Worm (Caenorhabditis elegans) whole organism, late embryonic: ENCODE measurements around the gene Y94H6A.12.
"Not testable (repeated sequence)": the region's sequence is repeated elsewhere in the genome, so short reads cannot be mapped to it uniquely, and the experiment has no call there.

ENCODE experiments used
- C38D4.7 ChIP-seq: fragments of 200-800 bp; sonication (Bioruptor generic); optimal IDR thresholded peaks from 2 replicates; lab custom pipeline; 2018; ENCODE audit warnings: mild to moderate bottlenecking, missing genetic modification characterization, moderate library complexity, missing compliant biosample characterization
- F13H6.1 ChIP-seq: sonication (generic microtip); optimal IDR thresholded peaks from 2 replicates; lab custom pipeline; 2016; ENCODE audit warnings: missing genetic modification characterization, missing compliant biosample characterization
- K02D7.2 ChIP-seq: sonication (generic microtip); optimal IDR thresholded peaks from 2 replicates; lab custom pipeline; 2017; ENCODE audit warnings: mild to moderate bottlenecking, missing genetic modification characterization, missing compliant biosample characterization
- ahr-1 ChIP-seq: sonication (generic microtip); optimal IDR thresholded peaks from 2 replicates; lab custom pipeline; 2016; ENCODE audit warnings: missing genetic modification characterization, missing compliant biosample characterization
- ceh-14 ChIP-seq: sonication (generic microtip); optimal IDR thresholded peaks from 2 replicates; lab custom pipeline; 2016; ENCODE audit warnings: missing genotype, missing genetic modification characterization, missing compliant biosample characterization
- ceh-18 ChIP-seq: sonication (generic microtip); optimal IDR thresholded peaks from 2 replicates; lab custom pipeline; 2016; ENCODE audit warnings: missing genetic modification characterization, missing compliant biosample characterization
- ceh-19 ChIP-seq: fragments of 200-800 bp; sonication (Bioruptor generic); optimal IDR thresholded peaks from 2 replicates; lab custom pipeline; 2018; ENCODE audit warnings: mild to moderate bottlenecking, missing genetic modification characterization, missing compliant biosample characterization
- ceh-24 ChIP-seq: sonication (generic microtip); optimal IDR thresholded peaks from 2 replicates; lab custom pipeline; 2016; ENCODE audit warnings: mild to moderate bottlenecking, missing genetic modification characterization, missing compliant biosample characterization
- ceh-30 ChIP-seq: fragments of 150-350 bp; optimal IDR thresholded peaks from 2 replicates; lab custom pipeline; 2014; ENCODE audit warnings: missing biosample characterization, missing genetic modification characterization
- ceh-34 ChIP-seq: sonication (generic microtip); optimal IDR thresholded peaks from 2 replicates; lab custom pipeline; 2016; ENCODE audit warnings: mild to moderate bottlenecking, missing genetic modification characterization, missing compliant biosample characterization
- ceh-45 ChIP-seq: fragments of 200-800 bp; sonication (Bioruptor generic); IDR thresholded peaks from 2 replicates; pipeline ENCODE4 v1.3.6; 2022; ENCODE audit warnings: missing genetic modification reagents, missing genetic modification characterization, missing compliant biosample characterization
- ceh-48 ChIP-seq: sonication (generic microtip); optimal IDR thresholded peaks from 2 replicates; lab custom pipeline; 2016; ENCODE audit warnings: missing genetic modification characterization, inconsistent platforms, missing compliant biosample characterization
- ceh-6 ChIP-seq: fragments of 200-800 bp; sonication (Bioruptor generic); optimal IDR thresholded peaks from 2 replicates; lab custom pipeline; 2018; ENCODE audit warnings: mild to moderate bottlenecking, missing genetic modification characterization, missing compliant biosample characterization
- che-1 ChIP-seq: sonication (generic microtip); optimal IDR thresholded peaks from 2 replicates; lab custom pipeline; 2016; ENCODE audit warnings: mild to moderate bottlenecking, missing genetic modification characterization, missing compliant biosample characterization
- elt-4 ChIP-seq: sonication (generic microtip); optimal IDR thresholded peaks from 2 replicates; lab custom pipeline; 2016; ENCODE audit warnings: missing genetic modification characterization, missing compliant biosample characterization
- fax-1 ChIP-seq: sonication (generic microtip); optimal IDR thresholded peaks from 2 replicates; lab custom pipeline; 2016; ENCODE audit warnings: missing genotype, missing genetic modification characterization, missing compliant biosample characterization
- fkh-10 ChIP-seq: fragments of 150-350 bp; optimal IDR thresholded peaks from 2 replicates; lab custom pipeline; 2014; ENCODE audit warnings: missing biosample characterization, missing genetic modification reagents, missing genetic modification characterization
- gmeb-2 ChIP-seq: sonication (generic microtip); optimal IDR thresholded peaks from 2 replicates; lab custom pipeline; 2016; ENCODE audit warnings: missing genetic modification characterization, inconsistent platforms, missing compliant biosample characterization
- hlh-15 ChIP-seq: sonication (generic microtip); optimal IDR thresholded peaks from 2 replicates; lab custom pipeline; 2016; ENCODE audit warnings: missing genetic modification characterization, missing compliant biosample characterization
- hlh-30 ChIP-seq: sonication (generic microtip); optimal IDR thresholded peaks from 2 replicates; lab custom pipeline; 2017; ENCODE audit warnings: antibody characterized with exemption, missing genetic modification characterization, missing compliant biosample characterization; ENCODE audit not compliant: insufficient read depth
- hlh-8 ChIP-seq: sonication (generic microtip); optimal IDR thresholded peaks from 2 replicates; lab custom pipeline; 2016; ENCODE audit warnings: missing genotype, missing genetic modification characterization, missing compliant biosample characterization
- lim-6 ChIP-seq: sonication (generic microtip); optimal IDR thresholded peaks from 2 replicates; lab custom pipeline; 2016; ENCODE audit warnings: missing genetic modification characterization, missing compliant biosample characterization
- lin-11 ChIP-seq: fragments of 200-800 bp; sonication (Bioruptor generic); optimal IDR thresholded peaks from 2 replicates; lab custom pipeline; 2018; ENCODE audit warnings: mild to moderate bottlenecking, missing genetic modification characterization, missing compliant biosample characterization
- madf-2 ChIP-seq: sonication (generic microtip); optimal IDR thresholded peaks from 2 replicates; lab custom pipeline; 2017; ENCODE audit warnings: missing genetic modification characterization, missing compliant biosample characterization
- nfya-1 ChIP-seq: sonication (generic microtip); optimal IDR thresholded peaks from 2 replicates; lab custom pipeline; 2017; ENCODE audit warnings: missing genetic modification characterization, mild to moderate bottlenecking, missing compliant biosample characterization, antibody characterized with exemption, moderate library complexity
- odd-2 ChIP-seq: sonication (generic microtip); optimal IDR thresholded peaks from 2 replicates; lab custom pipeline; 2017; ENCODE audit warnings: antibody characterized with exemption, mild to moderate bottlenecking, missing genetic modification characterization, missing compliant biosample characterization
- pag-3 ChIP-seq: sonication (generic microtip); optimal IDR thresholded peaks from 2 replicates; lab custom pipeline; 2016; ENCODE audit warnings: missing compliant biosample characterization, missing genetic modification characterization, borderline replicate concordance
- pat-9 ChIP-seq: fragments of 200-800 bp; sonication (Bioruptor generic); optimal IDR thresholded peaks from 2 replicates; lab custom pipeline; 2018; ENCODE audit warnings: mild to moderate bottlenecking, missing genetic modification characterization, moderate library complexity, missing compliant biosample characterization
- pqm-1 ChIP-seq: sonication (generic microtip); optimal IDR thresholded peaks from 2 replicates; lab custom pipeline; 2016; ENCODE audit warnings: missing genetic modification characterization, missing compliant biosample characterization
- pros-1 ChIP-seq: fragments of 150-350 bp; optimal IDR thresholded peaks from 2 replicates; lab custom pipeline; 2014; ENCODE audit warnings: missing biosample characterization, missing genetic modification reagents, missing genetic modification characterization
- ref-2 ChIP-seq: sonication (generic microtip); optimal IDR thresholded peaks from 2 replicates; lab custom pipeline; 2016; ENCODE audit warnings: missing genetic modification characterization, missing compliant biosample characterization
- rnt-1 ChIP-seq: sonication (generic microtip); optimal IDR thresholded peaks from 2 replicates; lab custom pipeline; 2016; ENCODE audit warnings: missing genetic modification characterization, missing compliant biosample characterization
- sdc-2 ChIP-seq: sonication (generic microtip); optimal IDR thresholded peaks from 2 replicates; lab custom pipeline; 2016; ENCODE audit warnings: missing genotype, missing genetic modification characterization, missing compliant biosample characterization
- sox-2 ChIP-seq: fragments of 200-800 bp; sonication (Bioruptor generic); IDR thresholded peaks from 2 replicates; pipeline ENCODE4 v1.3.6; 2022; ENCODE audit warnings: missing genetic modification reagents, missing genetic modification characterization, missing compliant biosample characterization
- syd-9 ChIP-seq: sonication (generic microtip); optimal IDR thresholded peaks from 2 replicates; lab custom pipeline; 2016; ENCODE audit warnings: mild to moderate bottlenecking, missing genetic modification characterization, moderate library complexity, missing compliant biosample characterization
- tbx-2 ChIP-seq: sonication (generic microtip); optimal IDR thresholded peaks from 2 replicates; lab custom pipeline; 2016; ENCODE audit warnings: missing genetic modification characterization, missing compliant biosample characterization
- ttx-3 ChIP-seq: sonication (generic microtip); optimal IDR thresholded peaks from 2 replicates; lab custom pipeline; 2016; ENCODE audit warnings: missing genetic modification reagents, missing genetic modification characterization, missing compliant biosample characterization
- unc-55 ChIP-seq: sonication (generic microtip); optimal IDR thresholded peaks from 2 replicates; lab custom pipeline; 2017; ENCODE audit warnings: missing biosample characterization, missing genetic modification reagents, missing genetic modification characterization
- unc-86 ChIP-seq: sonication (generic microtip); optimal IDR thresholded peaks from 2 replicates; lab custom pipeline; 2016; ENCODE audit warnings: missing genetic modification characterization, missing compliant biosample characterization
- ztf-16 ChIP-seq: sonication (generic microtip); optimal IDR thresholded peaks from 2 replicates; lab custom pipeline; 2017; ENCODE audit warnings: missing genetic modification characterization, missing compliant biosample characterization

Y94H6A.12 gene

DNA sequence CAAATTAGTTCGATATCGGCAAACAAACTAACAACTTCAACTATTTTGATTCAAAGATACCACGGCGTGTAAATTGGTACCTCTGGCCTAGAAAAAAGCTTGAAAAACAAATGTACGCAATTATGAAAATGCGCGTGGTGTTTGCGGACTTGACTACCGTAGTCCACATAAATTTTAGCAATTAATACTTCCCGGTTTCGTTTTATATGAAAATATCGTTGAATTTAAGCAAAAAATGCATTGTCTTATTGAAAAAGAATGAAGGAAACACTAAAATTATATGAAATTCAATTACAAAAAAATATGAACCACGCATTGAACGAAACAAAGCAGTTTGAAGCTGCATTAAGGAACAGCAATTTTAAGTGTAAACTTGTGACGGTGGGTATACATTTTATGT, 37.9 kb downstream of the Y94H6A.12 start, which contains the start of gene gpx-4:
Gene gpx-4 (minus strand): TSS at position 101 of the 400 bp plus-strand sequence.
- TF ChIP-seq ceh-30; hlh-30 (tag; lab: Kevin White, UChicago); ceh-19 (GFP tag; lab: Kevin White, UChicago): not testable (repeated sequence)

DNA sequence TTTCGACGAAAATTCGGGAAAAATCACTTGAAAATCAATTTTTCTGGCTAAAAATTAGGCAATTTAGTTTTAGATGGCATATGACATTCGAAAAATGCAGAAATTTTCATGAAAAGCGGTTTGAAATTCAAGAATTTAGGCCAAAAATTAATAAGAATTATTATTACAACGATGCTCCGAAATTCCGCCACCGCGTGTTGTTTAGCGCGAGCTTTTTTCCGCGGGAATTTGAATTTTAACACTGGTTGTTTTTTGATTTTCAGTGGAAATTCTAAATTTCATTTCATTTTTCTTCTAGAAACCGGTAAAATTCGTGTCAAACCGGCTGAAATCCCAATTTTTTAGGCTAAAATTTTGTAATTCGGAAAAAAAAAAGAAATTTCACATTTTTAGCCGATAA, 42.2 kb downstream of the Y94H6A.12 start:
- no peak for TF ChIP-seq ttx-3 (tag; lab: Kevin White, UChicago)
- TF ChIP-seq pqm-1 (tag; lab: Kevin White, UChicago), result no peak
- TF ChIP-seq ceh-45 (GFP tag; lab: Robert Waterston, UW), result no peak
- TF ChIP-seq madf-2, result no peak
- TF ChIP-seq ref-2 (tag; lab: Kevin White, UChicago), result no peak
- TF ChIP-seq fkh-10, result no peak
- TF ChIP-seq ceh-48 (tag; lab: Kevin White, UChicago), result no peak
- TF ChIP-seq ceh-18 (tag; lab: Kevin White, UChicago), result no peak
- no peak for TF ChIP-seq sdc-2 (tag; lab: Kevin White, UChicago)

DNA sequence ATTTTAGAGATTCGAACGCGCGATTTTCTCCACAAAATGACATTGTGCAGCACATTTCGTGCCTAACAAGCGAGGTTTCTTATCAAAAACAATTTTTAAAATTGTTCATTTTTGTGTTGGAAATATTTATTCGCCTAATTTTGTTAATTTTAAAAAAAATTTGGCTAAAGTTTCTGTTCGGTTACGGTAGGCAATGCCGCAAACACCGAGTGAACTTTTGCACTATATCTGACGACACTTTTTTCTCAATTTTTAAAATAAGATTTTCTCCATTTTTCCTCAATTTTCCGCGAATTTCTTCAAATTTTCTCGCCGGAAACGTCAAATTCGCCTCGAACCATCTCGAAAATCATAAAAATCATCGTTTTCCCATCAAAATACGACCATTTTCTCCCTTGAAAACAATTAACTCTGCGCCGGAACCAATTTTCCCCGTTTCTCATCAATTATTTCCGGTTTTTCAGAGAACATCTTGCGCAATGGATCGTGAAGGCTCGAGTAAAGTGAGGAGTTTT, 46.2 kb downstream of the Y94H6A.12 start, which contains the start of gene Y69A2AR.1:
Gene Y69A2AR.1 (plus strand): TSS at position 465 of the 515 bp plus-strand sequence.
- TF ChIP-seq madf-2 (no peak), lim-6 (tag; lab: Kevin White, UChicago) (no peak), sox-2 (no peak)
- TF ChIP-seq, all 69 proteins: peak for 0

DNA sequence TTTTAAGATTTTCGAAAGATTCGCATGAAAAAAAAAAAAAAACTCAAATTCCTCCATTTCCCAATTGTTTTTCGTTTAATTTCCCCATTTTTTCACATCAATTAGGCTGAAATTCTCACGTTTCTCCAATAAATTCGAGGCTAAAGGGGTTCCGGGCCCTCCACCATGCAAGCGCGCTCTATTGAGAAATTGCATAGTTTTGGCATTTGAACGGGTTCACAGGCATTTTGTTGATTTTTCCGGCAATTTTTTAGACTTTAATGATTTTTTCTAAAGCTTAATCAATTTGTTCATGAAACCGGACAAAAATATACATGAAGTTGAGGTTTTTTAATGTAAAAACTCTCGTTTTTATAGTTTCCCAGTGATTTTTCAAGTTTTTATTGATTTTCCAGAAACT, 46.7 kb downstream of the Y94H6A.12 start:
- TF ChIP-seq ceh-18 (tag; lab: Kevin White, UChicago), result no peak

DNA sequence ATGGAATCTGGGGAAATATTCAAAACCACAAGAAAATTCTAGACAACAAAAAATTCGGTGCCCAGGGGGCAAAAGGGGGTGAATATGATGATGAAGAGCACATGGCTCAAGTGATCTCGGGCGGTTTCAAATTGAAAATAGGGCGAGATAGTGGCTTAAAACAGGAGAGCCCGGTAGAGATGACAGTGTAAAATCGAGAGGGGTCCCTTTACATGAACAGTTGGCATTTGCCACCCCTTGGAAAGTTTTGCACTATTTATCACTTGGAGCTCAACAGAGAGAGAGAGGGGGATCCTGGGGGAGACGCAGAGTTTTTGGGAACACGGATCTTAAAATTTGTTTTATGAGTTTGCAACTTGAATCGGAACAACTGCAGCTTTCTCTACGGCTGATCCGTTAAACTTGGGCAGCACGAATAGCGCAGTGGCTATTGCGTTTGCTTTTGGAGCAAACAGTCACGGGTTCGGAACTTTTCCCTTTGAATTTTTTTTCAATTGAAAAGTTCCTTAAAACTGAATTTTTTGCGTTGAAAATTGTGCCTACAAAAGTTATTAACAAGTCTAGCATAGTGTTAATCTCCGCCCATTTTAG, 47.4 kb downstream of the Y94H6A.12 start:
- peak; percentile 27 for TF ChIP-seq ceh-34 (tag; lab: Kevin White, UChicago)
- TF ChIP-seq pqm-1 (tag; lab: Kevin White, UChicago), result no peak
- TF ChIP-seq fkh-10, result no peak
- TF ChIP-seq ref-2 (tag; lab: Kevin White, UChicago), result peak; percentile 14
- TF ChIP-seq unc-86 (tag; lab: Kevin White, UChicago), result no peak
- peak; percentile 64 for TF ChIP-seq ceh-18 (tag; lab: Kevin White, UChicago)
- TF ChIP-seq hlh-30 (tag; lab: Kevin White, UChicago), result no peak
- TF ChIP-seq ceh-45 (GFP tag; lab: Robert Waterston, UW), result no peak
- TF ChIP-seq ceh-14 (tag; lab: Kevin White, UChicago), result no peak
- TF ChIP-seq unc-55 (GFP tag; lab: Kevin White, UChicago), result peak; percentile 32
- TF ChIP-seq lin-11 (tag; lab: Kevin White, UChicago), result no peak
- no peak for TF ChIP-seq odd-2
- no peak for TF ChIP-seq K02D7.2
- no peak for TF ChIP-seq hlh-15 (tag; lab: Kevin White, UChicago)
- TF ChIP-seq pat-9 (tag; lab: Kevin White, UChicago), result peak; percentile 13
- peak; percentile 14 for TF ChIP-seq ceh-30
- TF ChIP-seq che-1 (tag; lab: Kevin White, UChicago), result no peak
- peak; percentile 12 for TF ChIP-seq hlh-8 (tag; lab: Kevin White, UChicago)
- no peak for TF ChIP-seq ahr-1 (tag; lab: Kevin White, UChicago)
- TF ChIP-seq rnt-1, result peak; percentile 63
- TF ChIP-seq F13H6.1 (tag; lab: Kevin White, UChicago), result no peak
- TF ChIP-seq ceh-24 (tag; lab: Kevin White, UChicago), result no peak

DNA sequence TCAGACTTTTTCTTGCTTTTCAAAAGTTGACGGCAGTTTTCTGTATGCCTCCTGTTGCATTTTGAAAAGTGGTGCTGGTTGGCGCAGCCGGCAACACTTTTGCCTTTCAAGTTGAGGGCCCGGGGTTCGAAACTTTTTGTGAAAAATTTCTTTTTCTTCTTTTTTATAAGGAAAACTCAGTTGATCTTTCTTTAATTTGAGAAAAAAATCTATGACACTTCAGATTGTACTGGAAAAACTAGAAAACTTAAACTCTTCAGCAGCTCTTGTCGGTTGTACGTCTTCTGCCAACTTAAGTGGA, 48.0 kb downstream of the Y94H6A.12 start:
- no peak for TF ChIP-seq pag-3 (tag; lab: Kevin White, UChicago)
- no peak for TF ChIP-seq ceh-34 (tag; lab: Kevin White, UChicago)
- TF ChIP-seq ceh-6 (GFP tag; lab: Kevin White, UChicago), result no peak
- TF ChIP-seq syd-9 (tag; lab: Kevin White, UChicago), result no peak
- no peak for TF ChIP-seq elt-4 (tag; lab: Kevin White, UChicago)
- no peak for TF ChIP-seq tbx-2
- no peak for TF ChIP-seq madf-2
- no peak for TF ChIP-seq gmeb-2
- TF ChIP-seq fax-1 (tag; lab: Kevin White, UChicago), result no peak
- no peak for TF ChIP-seq ztf-16 (tag; lab: Kevin White, UChicago)
- no peak for TF ChIP-seq nfya-1 (tag; lab: Kevin White, UChicago)
- no peak for TF ChIP-seq K02D7.2
- no peak for TF ChIP-seq ceh-30
- no peak for TF ChIP-seq pros-1
- TF ChIP-seq C38D4.7 (GFP tag; lab: Kevin White, UChicago), result no peak
